Worm (Caenorhabditis elegans): ENCODE data around the gene rpl-42.
"Not testable (repeated sequence)": the region's sequence is repeated elsewhere in the genome, so short reads cannot be mapped to it uniquely, and the experiment has no call there.

ce11 chrII:11121800-11122199 lies 29.3 kb downstream of the rpl-42 start, which contains the start of gene W10C6.2:
- not testable (repeated sequence) for TF ChIP-seq attf-5 (GFP tag; optimal IDR thresholded peaks at IDR 0.05); repo-1 (tag; optimal IDR thresholded peaks at IDR 0.05); unc-62 (GFP tag; optimal IDR thresholded peaks at IDR 0.05); Y53F4B.3 (GFP tag; IDR thresholded peaks at IDR 0.05); F39B2.1 (GFP tag; IDR thresholded peaks at IDR 0.05); B0261.1 (tag; optimal IDR thresholded peaks at IDR 0.05); unc-130 (GFP tag; optimal IDR thresholded peaks at IDR 0.05); ceh-27 (GFP tag; optimal IDR thresholded peaks at IDR 0.05); hlh-12 (tag; optimal IDR thresholded peaks at IDR 0.05); tbx-9 (tag; optimal IDR thresholded peaks at IDR 0.05; ENCODE audit: borderline replicate concordance); ztf-18 (tag; optimal IDR thresholded peaks at IDR 0.05); ztf-6 (GFP tag; IDR thresholded peaks at IDR 0.05); snpc-4 (GFP tag; optimal IDR thresholded peaks at IDR 0.05); snpc-4 (tag; optimal IDR thresholded peaks at IDR 0.05); dox-1 (GFP tag; IDR thresholded peaks at IDR 0.05)

Data from whole organism, young adult.